Worm (Caenorhabditis elegans) whole organism, L1 larva: ENCODE data around the gene Y53C12A.3.
A peak's percentile ranks its signal among the peaks of the same experiment; 100 is the strongest.

Experiments
- Y116A8C.19 ChIP-seq: sonication (generic microtip); optimal IDR thresholded peaks from 2 replicates; lab custom pipeline; 2016; ENCODE audit warnings: missing compliant biosample characterization, missing genetic modification characterization, borderline replicate concordance
- aha-1 ChIP-seq: fragments of 150-350 bp; optimal IDR thresholded peaks from 2 replicates; lab custom pipeline; 2014; ENCODE audit warnings: missing biosample characterization, missing genetic modification characterization
- alr-1 ChIP-seq: fragments of 200-800 bp; sonication (Bioruptor generic); optimal IDR thresholded peaks from 2 replicates; lab custom pipeline; 2018; ENCODE audit warnings: borderline replicate concordance, mild to moderate bottlenecking, missing genetic modification characterization, missing compliant biosample characterization
- aly-2 ChIP-seq: fragments of 150-350 bp; optimal IDR thresholded peaks from 2 replicates; lab custom pipeline; 2014; ENCODE audit warnings: missing biosample characterization, missing genetic modification characterization
- ces-1 ChIP-seq: fragments of 150-350 bp; optimal IDR thresholded peaks from 2 replicates; lab custom pipeline; 2014; ENCODE audit warnings: missing biosample characterization, missing genetic modification reagents, missing genetic modification characterization
- dsc-1 ChIP-seq: sonication (generic microtip); optimal IDR thresholded peaks from 2 replicates; lab custom pipeline; 2016; ENCODE audit warnings: mild to moderate bottlenecking, missing genetic modification characterization, missing compliant biosample characterization
- efl-1 ChIP-seq, 4 experiments: fragments of 150-350 bp; optimal IDR thresholded peaks in 3 of 4; peaks in 1 of 4; 1 replicate in 1 of 4; 2 replicates in 3 of 4; lab custom pipeline; 2014; ENCODE audit warnings: missing biosample characterization in 2 of 4, missing genetic modification characterization in 2 of 4, missing genetic modification reagents in 2 of 4
- egl-13 ChIP-seq: sonication (generic microtip); optimal IDR thresholded peaks from 2 replicates; lab custom pipeline; 2016; ENCODE audit warnings: missing genotype, missing genetic modification reagents, missing genetic modification characterization, missing compliant biosample characterization
- elt-2 ChIP-seq: sonication (generic microtip); optimal IDR thresholded peaks from 2 replicates; lab custom pipeline; 2016; ENCODE audit warnings: missing genetic modification characterization, mild to moderate bottlenecking, inconsistent platforms, missing compliant biosample characterization, missing genetic modification reagents
- elt-3 ChIP-seq, 6 experiments: fragments of 150-350 bp in 1 of 6; sonication (generic microtip); optimal IDR thresholded peaks; 2 replicates each; lab custom pipeline; 2017 to 2018; ENCODE audit warnings: missing biosample characterization in 6 of 6, missing genetic modification characterization in 6 of 6, inconsistent platforms in 1 of 6
- isw-1 ChIP-seq: fragments of 200-800 bp; sonication (Bioruptor generic); IDR thresholded peaks from 2 replicates; pipeline ENCODE4 v1.3.6; 2022; ENCODE audit warnings: missing genetic modification characterization, missing compliant biosample characterization
- lin-14 ChIP-seq: fragments of 200-800 bp; sonication (Bioruptor generic); optimal IDR thresholded peaks from 2 replicates; lab custom pipeline; 2018; ENCODE audit warnings: mild to moderate bottlenecking, missing genetic modification characterization, moderate library complexity, missing compliant biosample characterization
- lsy-2 ChIP-seq, 2 experiments: fragments of 150-350 bp; optimal IDR thresholded peaks; 2 replicates each; lab custom pipeline; 2014; ENCODE audit warnings: missing biosample characterization in 2 of 2, missing genetic modification characterization in 2 of 2
- mef-2 ChIP-seq: fragments of 150-350 bp; optimal IDR thresholded peaks from 2 replicates; lab custom pipeline; 2014; ENCODE audit warnings: missing biosample characterization, missing genetic modification characterization
- nhr-19 ChIP-seq: fragments of 200-800 bp; sonication (Bioruptor generic); conservative IDR thresholded peaks from 2 replicates; pipeline ENCODE4 v1.3.6; 2022; ENCODE audit warnings: missing genetic modification characterization, missing compliant biosample characterization
- nhr-47 ChIP-seq: sonication (generic microtip); optimal IDR thresholded peaks from 2 replicates; lab custom pipeline; 2016; ENCODE audit warnings: mild to moderate bottlenecking, missing genetic modification characterization, moderate library complexity, missing compliant biosample characterization
- nhr-76 ChIP-seq: sonication (generic microtip); optimal IDR thresholded peaks from 2 replicates; lab custom pipeline; 2017; ENCODE audit warnings: missing biosample characterization, missing genetic modification characterization
- nhr-90 ChIP-seq: sonication (generic microtip); optimal IDR thresholded peaks from 2 replicates; lab custom pipeline; 2016; ENCODE audit warnings: mild to moderate bottlenecking, missing genetic modification characterization, missing compliant biosample characterization; ENCODE audit not compliant: poor library complexity
- pag-3 ChIP-seq: sonication (generic microtip); optimal IDR thresholded peaks from 2 replicates; lab custom pipeline; 2017; ENCODE audit warnings: missing genetic modification characterization, mild to moderate bottlenecking, missing compliant biosample characterization, antibody characterized with exemption, borderline replicate concordance; ENCODE audit not compliant: insufficient read depth
- rnt-1 ChIP-seq: sonication (generic microtip); optimal IDR thresholded peaks from 2 replicates; lab custom pipeline; 2016; ENCODE audit warnings: mild to moderate bottlenecking, missing genetic modification characterization, moderate library complexity, missing compliant biosample characterization
- snpc-4 ChIP-seq: fragments of 150-350 bp; optimal IDR thresholded peaks from 2 replicates; lab custom pipeline; 2014; ENCODE audit warnings: missing biosample characterization, missing genetic modification characterization
- sptf-1 ChIP-seq: fragments of 150-350 bp; optimal IDR thresholded peaks from 2 replicates; lab custom pipeline; 2014; ENCODE audit warnings: missing biosample characterization, missing genetic modification characterization
- tbx-2 ChIP-seq: sonication (generic microtip); optimal IDR thresholded peaks from 2 replicates; lab custom pipeline; 2016; ENCODE audit warnings: missing genetic modification characterization, missing compliant biosample characterization
- tlp-1 ChIP-seq: fragments of 150-350 bp; optimal IDR thresholded peaks from 2 replicates; lab custom pipeline; 2014; ENCODE audit warnings: missing biosample characterization, missing genetic modification characterization
- unc-130 ChIP-seq: fragments of 150-350 bp; optimal IDR thresholded peaks from 2 replicates; lab custom pipeline; 2017; ENCODE audit warnings: missing biosample characterization, missing genetic modification characterization, inconsistent platforms
- unc-30 ChIP-seq: sonication (generic microtip); optimal IDR thresholded peaks from 2 replicates; lab custom pipeline; 2017; ENCODE audit warnings: missing biosample characterization, missing genetic modification characterization
- unc-86 ChIP-seq: sonication (generic microtip); optimal IDR thresholded peaks from 2 replicates; lab custom pipeline; 2016; ENCODE audit warnings: missing genetic modification characterization, missing compliant biosample characterization
- zip-4 ChIP-seq: fragments of 200-800 bp; sonication (Bioruptor generic); optimal IDR thresholded peaks from 2 replicates; lab custom pipeline; 2018; ENCODE audit warnings: mild to moderate bottlenecking, missing genetic modification characterization, moderate library complexity, missing compliant biosample characterization
- ztf-4 ChIP-seq: fragments of 150-350 bp; optimal IDR thresholded peaks from 2 replicates; lab custom pipeline; 2014; ENCODE audit warnings: missing biosample characterization, missing genetic modification characterization

The Y53C12A.3 gene

DNA sequence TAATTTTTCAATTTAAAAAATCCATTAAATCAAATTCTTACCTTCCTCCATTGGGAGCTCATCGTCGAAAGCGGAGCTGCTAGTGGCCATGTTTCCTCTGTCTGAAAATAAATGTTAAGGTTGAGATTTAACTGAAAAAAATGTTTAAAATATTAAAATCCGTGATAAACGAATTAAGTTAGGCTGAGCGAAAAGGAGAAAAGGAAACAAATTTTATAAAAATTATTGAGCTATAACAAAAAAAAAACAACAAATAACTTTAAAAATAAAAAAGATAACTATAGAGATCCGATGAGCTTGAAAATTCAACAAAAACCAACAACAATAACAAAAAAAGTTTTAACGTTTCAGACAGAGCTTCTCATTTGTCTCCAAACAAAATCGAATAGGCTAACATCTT lies 36.7 kb upstream of the Y53C12A.3 start, which contains the start of gene pno-1:
Gene pno-1, minus strand, starts transcription at position 101 of the 400 bp plus-strand sequence.
- TF ChIP-seq Y116A8C.19 (tag; lab: Kevin White, UChicago) (no peak), tlp-1 (tag; lab: Kevin White, UChicago) (no peak), lsy-2 (tag; optimal IDR thresholded peaks at IDR 0.05; lab: Kevin White, UChicago) (no peak)

DNA sequence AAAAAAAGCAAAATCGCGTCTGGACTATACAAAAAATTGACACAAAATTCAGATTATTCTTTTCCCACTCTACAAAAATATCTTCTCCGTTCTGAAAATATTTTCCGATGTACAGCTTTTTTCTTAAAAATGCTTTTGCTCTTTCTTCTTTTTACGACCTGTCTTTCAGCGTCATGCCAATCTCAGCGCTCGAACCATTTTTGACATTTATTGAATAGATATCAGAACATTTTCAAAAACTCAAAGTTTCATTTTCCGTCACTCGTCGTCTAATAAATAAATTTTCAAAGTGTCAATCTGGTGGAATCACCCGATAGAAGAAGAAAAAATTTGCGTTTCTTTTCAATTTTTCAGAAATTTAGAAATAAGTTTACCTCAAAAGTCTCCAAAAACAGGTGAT lies 35.4 kb upstream of the Y53C12A.3 start:
- TF ChIP-seq nhr-90 (tag; lab: Kevin White, UChicago) = no peak
- TF ChIP-seq mef-2 (tag; lab: Kevin White, UChicago) = no peak
- no peak for TF ChIP-seq dsc-1
- no peak for TF ChIP-seq pag-3 (tag; lab: Kevin White, UChicago)
- no peak for TF ChIP-seq ces-1
- TF ChIP-seq, all 84 proteins: peak for 0

DNA sequence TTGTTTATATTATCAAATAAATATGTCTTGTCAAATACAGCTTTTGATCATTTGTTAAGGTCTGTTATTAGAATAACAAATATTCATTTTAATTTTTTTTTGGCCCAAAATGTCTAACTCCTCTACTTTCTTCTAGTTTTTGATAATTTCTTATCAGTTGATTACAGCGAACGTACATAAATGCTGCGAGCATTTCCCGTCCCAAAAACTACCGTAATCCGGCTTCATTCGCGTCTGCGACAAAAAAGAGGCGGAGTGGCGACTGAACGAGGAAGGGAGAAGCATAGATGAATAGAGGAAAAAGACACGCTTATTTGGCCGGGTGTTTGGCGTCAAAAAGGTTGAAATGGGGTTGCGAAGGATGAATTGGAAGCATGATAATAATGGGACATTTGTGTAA lies 34.5 kb upstream of the Y53C12A.3 start:
- TF ChIP-seq elt-2 (tag; lab: Kevin White, UChicago) (peak; percentile 14), alr-1 (tag; lab: Kevin White, UChicago) (no peak), efl-1 (optimal IDR thresholded peaks at IDR 0.05; lab: Kevin White, UChicago) (no peak), efl-1 (GFP tag; optimal IDR thresholded peaks at IDR 0.05 in 1 of 2; lab: Kevin White, UChicago) (peak in 1 of 2 experiments; percentile 46), lsy-2 (tag; optimal IDR thresholded peaks at IDR 0.05; lab: Kevin White, UChicago) (peak in 1 of 2 experiments; percentile 53)
- TF ChIP-seq, all 84 proteins: peak for 3

DNA sequence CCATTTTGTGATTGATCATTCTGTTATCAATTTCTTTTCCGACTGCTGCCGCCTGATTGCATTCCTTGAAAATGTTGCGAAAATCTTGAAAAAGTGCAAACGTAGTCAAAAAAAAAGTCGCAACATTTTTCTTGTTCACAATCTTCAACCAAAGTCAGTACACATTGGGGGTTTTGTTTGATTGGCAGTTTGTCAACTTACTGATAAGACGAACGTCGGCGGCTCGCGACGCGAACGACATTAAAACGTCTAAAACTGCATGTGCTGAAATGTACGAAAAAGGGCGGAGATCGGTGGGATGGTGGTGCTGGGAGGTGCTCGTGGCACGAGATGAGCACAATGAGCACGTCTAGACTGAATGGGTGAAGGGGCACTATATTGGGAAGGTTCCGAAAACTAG lies 32.8 kb upstream of the Y53C12A.3 start:
- TF ChIP-seq elt-2 (tag; lab: Kevin White, UChicago) (peak; percentile 51), efl-1 (optimal IDR thresholded peaks at IDR 0.05; lab: Kevin White, UChicago) (no peak), efl-1 (GFP tag; optimal IDR thresholded peaks at IDR 0.05 in 1 of 2; lab: Kevin White, UChicago) (peak in 1 of 2 experiments; percentile 85), lin-14 (GFP tag; lab: Kevin White, UChicago) (peak; percentile 6), isw-1 (GFP tag; lab: Robert Waterston, UW) (no peak)

DNA sequence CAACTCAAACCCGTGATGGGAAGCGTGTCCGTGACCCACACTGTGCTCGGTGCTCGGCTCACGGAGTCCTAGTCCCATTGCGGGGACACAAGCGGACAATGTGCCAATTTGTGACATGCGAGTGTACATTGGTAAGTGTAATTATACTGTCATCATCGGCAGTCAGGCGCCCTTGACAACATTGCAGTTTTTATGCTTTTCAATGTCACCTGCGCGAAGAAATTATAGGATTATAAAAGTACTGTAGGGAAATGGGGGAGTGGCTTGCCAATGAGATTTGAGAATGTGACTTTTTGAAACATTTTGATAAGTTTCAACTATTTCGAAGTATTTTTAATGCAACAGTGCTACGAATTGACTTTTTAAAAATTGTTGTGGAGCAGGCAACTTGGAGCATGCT lies 29.7 kb upstream of the Y53C12A.3 start:
- TF ChIP-seq mef-2 (tag; lab: Kevin White, UChicago) = no peak
- no peak for TF ChIP-seq tbx-2 (tag; lab: Kevin White, UChicago)
- no peak for TF ChIP-seq snpc-4
- TF ChIP-seq ztf-4 (tag; lab: Kevin White, UChicago) = no peak
- TF ChIP-seq elt-2 (tag; lab: Kevin White, UChicago) = no peak
- TF ChIP-seq aha-1 (tag; lab: Kevin White, UChicago) = no peak
- no peak for TF ChIP-seq elt-3 (tag; optimal IDR thresholded peaks at IDR 0.05; lab: Kevin White, UChicago)
- TF ChIP-seq unc-86 = no peak
- TF ChIP-seq aly-2 (tag; lab: Kevin White, UChicago) = no peak
- no peak for TF ChIP-seq nhr-47
- no peak for TF ChIP-seq unc-30 (tag; lab: Kevin White, UChicago)
- no peak for TF ChIP-seq nhr-76 (tag; lab: Kevin White, UChicago)
- TF ChIP-seq egl-13 (tag; lab: Kevin White, UChicago) = no peak
- no peak for TF ChIP-seq rnt-1
- no peak for TF ChIP-seq unc-130 (tag; lab: Kevin White, UChicago)
- TF ChIP-seq zip-4 = no peak
- TF ChIP-seq sptf-1 (tag; lab: Kevin White, UChicago) = no peak
- no peak for TF ChIP-seq lin-14 (GFP tag; lab: Kevin White, UChicago)
- TF ChIP-seq, all 84 proteins: peak for 0

DNA sequence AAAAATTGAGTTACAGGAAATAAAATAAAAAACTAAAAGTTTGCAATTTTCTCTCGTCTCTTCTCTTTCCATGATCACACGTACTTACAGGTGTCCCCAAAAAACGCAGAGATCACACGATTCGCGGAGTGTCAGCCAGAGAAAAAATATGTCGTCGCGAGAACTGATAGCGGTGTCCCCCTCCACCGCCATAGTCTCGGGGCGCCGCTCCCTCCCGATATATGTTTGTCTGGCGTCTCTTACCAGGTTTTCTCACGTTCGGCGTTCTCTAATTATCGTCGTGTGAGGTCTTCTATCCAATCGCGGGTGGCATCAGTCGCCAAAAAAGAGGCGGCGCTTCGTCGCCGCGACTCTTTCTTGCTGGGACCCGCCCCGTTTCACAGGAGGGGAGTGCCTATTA lies 25.8 kb upstream of the Y53C12A.3 start, which contains the start of gene mab-3:
Gene mab-3, plus strand, starts transcription at position 328 of the 400 bp plus-strand sequence.
- TF ChIP-seq lin-14 (GFP tag; lab: Kevin White, UChicago) (peak; percentile 61), nhr-19 (GFP tag; lab: Robert Waterston, UW) (peak; percentile 34; the same call in 1 of the 2 replicates), rnt-1 (peak; percentile 15)
